Worm (Caenorhabditis elegans) whole organism, L4 larva: ENCODE data around the gene ZK105.5.

Source experiments
- F49E8.2 ChIP-seq: sonication (generic microtip); optimal IDR thresholded peaks from 2 replicates; lab custom pipeline; 2016; ENCODE audit warnings: missing compliant biosample characterization, mild to moderate bottlenecking, missing genetic modification characterization, borderline replicate concordance
- R02D3.7 ChIP-seq: fragments of 150-350 bp; sonication (generic microtip); optimal IDR thresholded peaks from 3 replicates; lab custom pipeline; 2014; ENCODE audit warnings: missing biosample characterization, missing genetic modification characterization
- Y105C5A.15 ChIP-seq: fragments of 200-800 bp; sonication (Bioruptor generic); IDR thresholded peaks from 2 replicates; pipeline ENCODE4 v1.3.6; 2022; ENCODE audit warnings: missing genetic modification characterization, missing compliant biosample characterization
- Y48G9A.11 ChIP-seq: fragments of 200-800 bp; sonication (Bioruptor generic); IDR thresholded peaks from 2 replicates; pipeline ENCODE4 v1.3.6; 2022; ENCODE audit warnings: missing genetic modification reagents, missing genetic modification characterization, missing compliant biosample characterization
- Y5F2A.4 ChIP-seq: fragments of 200-800 bp; sonication (Bioruptor generic); optimal IDR thresholded peaks from 2 replicates; lab custom pipeline; 2018; ENCODE audit warnings: mild to moderate bottlenecking, missing genetic modification characterization, missing compliant biosample characterization
- aha-1 ChIP-seq: fragments of 150-350 bp; peaks from one replicate; lab custom pipeline; 2014; ENCODE audit warnings: missing biosample characterization, missing genetic modification characterization
- cey-2 ChIP-seq: sonication (generic microtip); optimal IDR thresholded peaks from 3 replicates; lab custom pipeline; 2017; ENCODE audit warnings: missing genetic modification characterization, mild to moderate bottlenecking, missing compliant biosample characterization, antibody characterized with exemption, borderline replicate concordance; ENCODE audit not compliant: insufficient read depth
- dve-1 ChIP-seq: sonication (generic microtip); optimal IDR thresholded peaks from 2 replicates; lab custom pipeline; 2017; ENCODE audit warnings: antibody characterized with exemption, mild to moderate bottlenecking, missing genetic modification characterization, missing compliant biosample characterization; ENCODE audit not compliant: insufficient read depth
- fkh-10 ChIP-seq: fragments of 150-350 bp; optimal IDR thresholded peaks from 2 replicates; lab custom pipeline; 2014; ENCODE audit warnings: missing biosample characterization, missing genetic modification reagents, missing genetic modification characterization
- gei-8 ChIP-seq: fragments of 200-800 bp; sonication (Bioruptor generic); optimal IDR thresholded peaks from 2 replicates; lab custom pipeline; 2018; ENCODE audit warnings: mild to moderate bottlenecking, missing genetic modification characterization, missing compliant biosample characterization
- lin-29 ChIP-seq: fragments of 200-800 bp; sonication (Bioruptor generic); IDR thresholded peaks from 2 replicates; pipeline ENCODE4 v1.3.6; 2022; ENCODE audit warnings: missing genetic modification reagents, missing genetic modification characterization, missing compliant biosample characterization
- mdl-1 ChIP-seq, 2 experiments: fragments of 150-350 bp in 1 of 2; sonication (generic microtip) in 1 of 2; optimal IDR thresholded peaks; 2 replicates each; lab custom pipeline; 2014 to 2017; ENCODE audit warnings: missing biosample characterization in 2 of 2, missing genetic modification characterization in 2 of 2
- nhr-102 ChIP-seq: sonication (generic microtip); optimal IDR thresholded peaks from 2 replicates; lab custom pipeline; 2016; ENCODE audit warnings: mild to moderate bottlenecking, missing genetic modification characterization, moderate library complexity, missing compliant biosample characterization
- nhr-11 ChIP-seq: fragments of 150-350 bp; optimal IDR thresholded peaks from 2 replicates; lab custom pipeline; 2014; ENCODE audit warnings: missing biosample characterization, missing genetic modification characterization
- nhr-237 ChIP-seq: sonication (generic microtip); optimal IDR thresholded peaks from 2 replicates; lab custom pipeline; 2017; ENCODE audit warnings: missing biosample characterization, missing genetic modification characterization
- nhr-41 ChIP-seq: fragments of 200-800 bp; sonication (Bioruptor generic); IDR thresholded peaks from 2 replicates; pipeline ENCODE4 v1.3.6; 2022; ENCODE audit warnings: missing genetic modification reagents, missing genetic modification characterization, missing compliant biosample characterization
- nhr-48 ChIP-seq: sonication (generic microtip); optimal IDR thresholded peaks from 2 replicates; lab custom pipeline; 2016; ENCODE audit warnings: mild to moderate bottlenecking, missing genetic modification characterization, missing compliant biosample characterization
- php-3 ChIP-seq: fragments of 200-800 bp; sonication (Bioruptor generic); IDR thresholded peaks from 2 replicates; pipeline ENCODE4 v1.3.6; 2022; ENCODE audit warnings: missing genetic modification reagents, missing genetic modification characterization, missing compliant biosample characterization
- pqm-1 ChIP-seq: sonication (generic microtip); optimal IDR thresholded peaks from 2 replicates; lab custom pipeline; 2017; ENCODE audit warnings: missing biosample characterization, missing genetic modification characterization
- snpc-1.2 ChIP-seq: fragments of 200-800 bp; sonication (Bioruptor generic); IDR thresholded peaks from 2 replicates; pipeline ENCODE4 v1.3.6; 2022; ENCODE audit warnings: missing genetic modification reagents, missing genetic modification characterization, missing compliant biosample characterization
- snpc-4 ChIP-seq: fragments of 150-350 bp; optimal IDR thresholded peaks from 2 replicates; lab custom pipeline; 2014; ENCODE audit warnings: missing biosample characterization, missing genetic modification characterization
- spr-3 ChIP-seq: fragments of 200-800 bp; sonication (Bioruptor generic); optimal IDR thresholded peaks from 2 replicates; lab custom pipeline; 2018; ENCODE audit warnings: mild to moderate bottlenecking, missing genetic modification characterization, missing compliant biosample characterization
- zag-1 ChIP-seq: fragments of 150-350 bp; optimal IDR thresholded peaks from 2 replicates; lab custom pipeline; 2014; ENCODE audit warnings: missing biosample characterization, missing genetic modification characterization
- zip-11 ChIP-seq: fragments of 200-800 bp; sonication (Bioruptor generic); IDR thresholded peaks from 2 replicates; pipeline ENCODE4 v1.3.6; 2022; ENCODE audit warnings: missing genetic modification characterization, missing compliant biosample characterization

Gene ZK105.5

DNA sequence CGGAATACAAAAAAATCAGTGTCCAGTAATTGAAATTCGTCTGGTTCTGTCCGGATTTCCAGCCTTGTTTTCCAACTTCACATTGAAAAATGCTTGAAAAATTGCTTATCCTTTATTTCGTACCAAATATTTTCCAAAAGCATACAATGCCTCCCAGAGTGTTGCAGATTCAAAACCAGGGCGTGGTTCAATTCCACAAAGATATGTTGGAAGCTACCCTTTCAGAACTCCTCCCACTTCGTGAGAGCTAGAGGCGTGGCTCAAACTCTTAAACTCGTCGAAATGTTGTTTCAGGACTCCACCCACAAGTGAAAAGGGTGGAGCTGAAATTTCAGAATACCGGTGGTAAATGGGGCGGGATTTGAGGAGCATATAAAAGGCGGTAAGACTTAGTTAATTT lies 41.6 kb downstream of the ZK105.5 start, which contains the start of gene C12D5.3 (continued):
- no peak for TF ChIP-seq R02D3.7 (tag; lab: Kevin White, UChicago)
- no peak for TF ChIP-seq snpc-1.2

DNA sequence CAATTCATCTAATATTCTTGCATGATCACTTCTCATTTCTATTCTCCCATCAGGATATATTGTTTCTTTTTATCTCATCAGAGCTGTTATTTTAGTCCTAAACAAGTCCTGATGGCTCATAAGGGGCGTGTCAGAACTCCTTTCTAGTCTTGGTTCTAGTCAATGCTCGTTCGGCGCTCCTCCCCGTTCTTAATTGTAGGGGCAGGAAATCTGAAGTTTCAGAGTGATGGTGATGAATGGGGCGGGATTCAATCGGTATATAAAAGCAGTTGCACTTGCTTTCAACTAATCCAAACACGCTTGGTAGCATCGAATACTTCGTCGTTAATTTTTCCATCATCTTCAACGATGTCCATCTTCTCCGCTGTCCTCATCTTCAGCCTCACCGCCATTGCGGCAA lies 45.3 kb downstream of the ZK105.5 start, which contains the start of gene C12D5.4:
Gene C12D5.4, plus strand, starts transcription at position 301 of the 400 bp plus-strand sequence.
- TF ChIP-seq zag-1 (tag; lab: Kevin White, UChicago) = no peak
- no peak for TF ChIP-seq cey-2 (tag; lab: Kevin White, UChicago)
- no peak for TF ChIP-seq Y5F2A.4 (GFP tag; lab: Kevin White, UChicago)
- TF ChIP-seq Y48G9A.11 = no peak
- TF ChIP-seq snpc-4 (tag; lab: Kevin White, UChicago) = no peak
- no peak for TF ChIP-seq nhr-48 (tag; lab: Kevin White, UChicago)
- no peak for TF ChIP-seq gei-8 (GFP tag; lab: Kevin White, UChicago)
- no peak for TF ChIP-seq dve-1
- no peak for TF ChIP-seq aha-1
- no peak for TF ChIP-seq lin-29 (GFP tag; lab: Robert Waterston, UW)
- TF ChIP-seq zip-11 (GFP tag; lab: Robert Waterston, UW) = no peak
- no peak for TF ChIP-seq fkh-10 (GFP tag; lab: Kevin White, UChicago)
- no peak for TF ChIP-seq F49E8.2 (tag; lab: Kevin White, UChicago)
- no peak for TF ChIP-seq Y105C5A.15 (GFP tag; lab: Robert Waterston, UW)
- TF ChIP-seq nhr-237 (tag; lab: Kevin White, UChicago) = no peak

DNA sequence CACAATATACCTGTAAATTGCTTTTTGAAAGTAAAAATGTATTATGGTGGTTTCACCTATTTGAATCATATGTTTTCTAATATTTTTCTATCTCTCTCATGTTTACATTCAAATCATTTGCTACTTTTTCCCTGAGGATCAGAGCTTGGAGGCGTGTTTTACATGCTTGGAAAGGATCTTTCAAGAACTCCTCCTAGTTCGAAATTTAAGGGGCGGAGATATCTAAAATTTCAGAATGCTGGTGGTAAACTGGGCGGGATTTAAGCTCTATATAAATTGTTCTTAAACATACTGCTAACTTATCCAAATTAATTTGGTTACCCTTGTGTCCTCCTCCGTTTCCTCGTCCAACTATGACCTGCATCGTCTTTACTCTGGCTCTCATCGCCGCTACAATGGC lies 49.6 kb downstream of the ZK105.5 start, which contains the start of gene C12D5.5:
Gene C12D5.5, plus strand, starts transcription at position 301 of the 400 bp plus-strand sequence.
- TF ChIP-seq php-3 (GFP tag; lab: Robert Waterston, UW) = no peak
- no peak for TF ChIP-seq spr-3
- TF ChIP-seq nhr-11 (tag; lab: Kevin White, UChicago) = no peak
- no peak for TF ChIP-seq pqm-1
- TF ChIP-seq nhr-102 (tag; lab: Kevin White, UChicago) = no peak
- TF ChIP-seq fkh-10 (GFP tag; lab: Kevin White, UChicago) = no peak
- no peak for TF ChIP-seq mdl-1 (tag; optimal IDR thresholded peaks at IDR 0.05; lab: Kevin White, UChicago)
- TF ChIP-seq nhr-41 (GFP tag; lab: Robert Waterston, UW) = no peak
